Fruit fly (Drosophila melanogaster): ENCODE measurements around the gene r-l.

DNA sequence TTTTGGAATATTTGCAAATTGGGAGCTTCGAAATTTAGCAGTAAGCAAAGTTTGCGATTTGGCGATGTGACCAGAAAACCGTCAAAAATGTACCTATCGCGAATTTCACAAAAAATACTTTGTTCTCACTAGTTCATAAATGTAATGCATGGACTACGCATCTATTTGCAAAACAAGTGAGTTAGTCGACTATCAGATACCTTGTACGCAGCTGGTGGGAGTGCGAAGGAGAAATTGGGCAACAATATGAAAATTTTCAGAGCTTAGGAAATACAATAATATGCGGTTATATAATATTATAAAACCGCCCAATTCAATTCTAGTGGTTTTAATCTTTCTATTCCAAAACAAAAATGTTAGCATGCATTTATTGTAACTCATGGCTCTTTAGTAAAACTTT, 45.7 kb upstream of the r-l start, which contains the start of gene Bdbt:
- TF ChIP-seq Dll (optimal IDR thresholded peaks at IDR 0.05) (no peak), EcR (GFP tag; optimal IDR thresholded peaks at IDR 0.05) (no peak), pan (optimal IDR thresholded peaks at IDR 0.05) (no peak), psq (optimal IDR thresholded peaks at IDR 0.05) (no peak)
